Worm (Caenorhabditis elegans): Measurements from ENCODE around the gene agl-1.

DNA sequence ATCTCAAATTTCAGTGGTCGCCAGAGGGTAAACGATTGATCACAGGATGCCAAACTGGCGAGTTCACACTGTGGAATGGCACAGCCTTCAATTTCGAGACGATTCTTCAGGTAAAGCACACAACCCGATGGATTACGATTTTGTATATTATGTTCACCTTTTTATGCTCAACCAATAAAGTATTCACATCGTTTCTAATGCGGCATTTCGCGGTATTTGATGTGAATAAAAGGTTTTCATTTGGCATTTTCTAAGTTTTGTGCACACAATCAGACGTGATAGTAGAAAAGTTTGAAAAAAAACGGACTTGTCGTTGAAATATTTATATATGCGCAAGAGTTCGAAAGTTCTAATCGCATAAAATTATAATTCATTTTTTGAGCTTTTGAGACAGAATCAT lies 1.1 kb upstream of the agl-1 start:
- TF ChIP-seq lin-13 (GFP tag; optimal IDR thresholded peaks at IDR 0.05) (no peak), ama-1 (optimal IDR thresholded peaks at IDR 0.05) (no peak), ztf-4 (tag; optimal IDR thresholded peaks at IDR 0.05) (no peak), nhr-25 (tag; optimal IDR thresholded peaks at IDR 0.05) (no peak), nhr-77 (tag; optimal IDR thresholded peaks at IDR 0.05) (no peak), crh-2 (tag; optimal IDR thresholded peaks at IDR 0.05) (no peak), elt-3 (tag; optimal IDR thresholded peaks at IDR 0.05) (no peak), sma-9 (GFP tag; optimal IDR thresholded peaks at IDR 0.05) (no peak), sma-9 (tag; optimal IDR thresholded peaks at IDR 0.05) (no peak), nhr-237 (tag; optimal IDR thresholded peaks at IDR 0.05) (no peak), snpc-4 (tag; optimal IDR thresholded peaks at IDR 0.05) (no peak)
